Fruit fly (Drosophila melanogaster) whole organism, embryonic: ENCODE measurements around the gene siz.

ENCODE experiments used
- Aef1 ChIP-seq: fragments of 200-800 bp; sonication (Bioruptor generic); IDR thresholded peaks from 3 replicates; pipeline ENCODE4 v1.3.6; 2022; ENCODE audit warnings: missing biosample characterization, missing genetic modification characterization
- Blimp-1 ChIP-seq: fragments of 200-800 bp; sonication (Bioruptor generic); optimal IDR thresholded peaks from 3 replicates; lab custom pipeline; 2018; ENCODE audit warnings: missing biosample characterization, missing genetic modification characterization, mild to moderate bottlenecking, moderate library complexity, missing genetic modification reagents
- BtbVII ChIP-seq: fragments of 200-800 bp; sonication (Bioruptor generic); optimal IDR thresholded peaks from 3 replicates; lab custom pipeline; 2017; ENCODE audit warnings: missing biosample characterization, mild to moderate bottlenecking, missing genetic modification characterization
- CG10274 ChIP-seq: fragments of 200-800 bp; sonication (Bioruptor generic); optimal IDR thresholded peaks from 3 replicates; lab custom pipeline; 2017; ENCODE audit warnings: missing biosample characterization, mild to moderate bottlenecking, missing genetic modification characterization
- CG10543 ChIP-seq: fragments of 200-800 bp; sonication (Bioruptor generic); optimal IDR thresholded peaks from 3 replicates; lab custom pipeline; 2017; ENCODE audit warnings: missing biosample characterization, mild to moderate bottlenecking, missing genetic modification characterization, moderate library complexity
- CG11723 ChIP-seq: fragments of 200-800 bp; sonication (Bioruptor generic); optimal IDR thresholded peaks from 2 replicates; lab custom pipeline; 2017; ENCODE audit warnings: missing biosample characterization, mild to moderate bottlenecking, missing genetic modification characterization
- CG12391 ChIP-seq: fragments of 200-800 bp; sonication (Bioruptor generic); optimal IDR thresholded peaks from 3 replicates; lab custom pipeline; 2018; ENCODE audit warnings: missing biosample characterization, mild to moderate bottlenecking, missing genetic modification characterization, moderate library complexity
- CG13296 ChIP-seq: fragments of 200-800 bp; sonication (Bioruptor generic); optimal IDR thresholded peaks from 3 replicates; lab custom pipeline; 2018; ENCODE audit warnings: missing biosample characterization, mild to moderate bottlenecking, missing genetic modification characterization
- CG13624 ChIP-seq: fragments of 200-800 bp; sonication (Bioruptor generic); optimal IDR thresholded peaks from 2 replicates; lab custom pipeline; 2016; ENCODE audit warnings: missing biosample characterization, missing genetic modification characterization
- CG15601 ChIP-seq: fragments of 200-800 bp; sonication (Bioruptor generic); optimal IDR thresholded peaks from 3 replicates; lab custom pipeline; 2019; ENCODE audit warnings: missing biosample characterization, mild to moderate bottlenecking, missing genetic modification characterization, moderate library complexity
- CG16815 ChIP-seq: fragments of 200-800 bp; sonication (Bioruptor generic); optimal IDR thresholded peaks from 3 replicates; lab custom pipeline; 2017; ENCODE audit warnings: missing biosample characterization, mild to moderate bottlenecking, missing genetic modification characterization
- CG17802 ChIP-seq: fragments of 200-800 bp; sonication (Bioruptor generic); optimal IDR thresholded peaks from 2 replicates; lab custom pipeline; 2018; ENCODE audit warnings: missing biosample characterization, mild to moderate bottlenecking, missing genetic modification characterization, moderate library complexity
- CG18262 ChIP-seq: fragments of 200-800 bp; optimal IDR thresholded peaks from 3 replicates; lab custom pipeline; 2019; ENCODE audit warnings: missing biosample characterization, mild to moderate bottlenecking, missing genetic modification characterization, moderate library complexity
- CG2875 ChIP-seq: fragments of 200-800 bp; sonication (Bioruptor generic); optimal IDR thresholded peaks from 2 replicates; lab custom pipeline; 2017; ENCODE audit warnings: missing biosample characterization, mild to moderate bottlenecking, missing genetic modification characterization, missing genetic modification reagents
- CG2889 ChIP-seq: fragments of 200-800 bp; sonication (Bioruptor generic); IDR thresholded peaks from 3 replicates; pipeline ENCODE4 v1.3.6; 2022; ENCODE audit warnings: missing biosample characterization, missing genetic modification characterization
- CG30020 ChIP-seq: fragments of 200-800 bp; optimal IDR thresholded peaks from 2 replicates; lab custom pipeline; 2019; ENCODE audit warnings: missing biosample characterization, mild to moderate bottlenecking, missing genetic modification characterization, moderate library complexity
- CG4730 ChIP-seq: fragments of 200-800 bp; sonication (Bioruptor generic); IDR thresholded peaks from 2 replicates; pipeline ENCODE4 v1.3.6; 2022; ENCODE audit warnings: missing biosample characterization, missing genetic modification characterization
- CG5953 ChIP-seq: fragments of 200-800 bp; sonication (Bioruptor generic); IDR thresholded peaks from 2 replicates; pipeline ENCODE4 v1.3.6; 2022; ENCODE audit warnings: missing biosample characterization, missing genetic modification characterization
- CG7745 ChIP-seq: fragments of 200-800 bp; sonication (Bioruptor generic); optimal IDR thresholded peaks from 2 replicates; lab custom pipeline; 2018; ENCODE audit warnings: missing biosample characterization, mild to moderate bottlenecking, missing genetic modification characterization, moderate library complexity
- CG8478 ChIP-seq: fragments of >200 bp; optimal IDR thresholded peaks from 2 replicates; lab custom pipeline; 2018
- CG9609 ChIP-seq: fragments of 200-800 bp; sonication (Bioruptor generic); optimal IDR thresholded peaks from 3 replicates; lab custom pipeline; 2016; ENCODE audit warnings: missing biosample characterization, missing genetic modification characterization
- CTCF ChIP-seq: fragments of 200-800 bp; sonication (Bioruptor generic); optimal IDR thresholded peaks from 2 replicates; lab custom pipeline; 2017; ENCODE audit warnings: missing biosample characterization, mild to moderate bottlenecking, missing genetic modification characterization, moderate library complexity
- E2f2 ChIP-seq: fragments of 200-800 bp; sonication (Bioruptor generic); IDR thresholded peaks from 2 replicates; pipeline ENCODE4 v1.3.6; 2022; ENCODE audit warnings: missing biosample characterization, missing genetic modification characterization
- Ets97D ChIP-seq: fragments of 200-800 bp; sonication (Bioruptor generic); optimal IDR thresholded peaks from 3 replicates; lab custom pipeline; 2016; ENCODE audit warnings: missing biosample characterization, missing genetic modification characterization
- Fer3 ChIP-seq: fragments of 200-800 bp; sonication (Bioruptor generic); optimal IDR thresholded peaks from 2 replicates; lab custom pipeline; 2018; ENCODE audit warnings: missing biosample characterization, mild to moderate bottlenecking, missing genetic modification characterization, moderate library complexity
- HHEX ChIP-seq: fragments of 200-800 bp; sonication (Bioruptor generic); optimal IDR thresholded peaks from 3 replicates; lab custom pipeline; 2017; ENCODE audit warnings: missing biosample characterization, mild to moderate bottlenecking, missing genetic modification characterization, missing genetic modification reagents
- HLHmδ ChIP-seq: fragments of 200-800 bp; sonication (Bioruptor generic); optimal IDR thresholded peaks from 2 replicates; lab custom pipeline; 2018; ENCODE audit warnings: missing biosample characterization, mild to moderate bottlenecking, missing genetic modification characterization, moderate library complexity
- Hr39 ChIP-seq: fragments of >200 bp; optimal IDR thresholded peaks from 2 replicates; lab custom pipeline; 2017
- Lpt ChIP-seq: fragments of >200 bp; optimal IDR thresholded peaks from 2 replicates; lab custom pipeline; 2018; ENCODE audit warnings: missing biosample characterization, missing genetic modification characterization
- MESR4 ChIP-seq: fragments of 200-800 bp; sonication (Bioruptor generic); optimal IDR thresholded peaks from 2 replicates; lab custom pipeline; 2018; ENCODE audit warnings: missing biosample characterization, mild to moderate bottlenecking, missing genetic modification characterization, moderate library complexity
- Max ChIP-seq: fragments of 200-800 bp; sonication (Bioruptor generic); optimal IDR thresholded peaks from 2 replicates; lab custom pipeline; 2016; ENCODE audit warnings: missing biosample characterization, mild to moderate bottlenecking, missing genetic modification characterization
- Oli ChIP-seq: fragments of 200-800 bp; sonication (Bioruptor generic); optimal IDR thresholded peaks from 2 replicates; lab custom pipeline; 2018; ENCODE audit warnings: missing biosample characterization, mild to moderate bottlenecking, missing genetic modification characterization, moderate library complexity
- Rx ChIP-seq: fragments of 200-800 bp; sonication (Bioruptor generic); IDR thresholded peaks from 2 replicates; pipeline ENCODE4 v1.3.6; 2022; ENCODE audit warnings: missing biosample characterization, missing genetic modification characterization
- Sry-β ChIP-seq: fragments of 200-800 bp; sonication (Bioruptor generic); optimal IDR thresholded peaks from 2 replicates; lab custom pipeline; 2018; ENCODE audit warnings: missing biosample characterization, mild to moderate bottlenecking, missing genetic modification characterization, moderate library complexity
- Usf ChIP-seq: fragments of 200-800 bp; sonication (Bioruptor generic); optimal IDR thresholded peaks from 2 replicates; lab custom pipeline; 2017; ENCODE audit warnings: missing genotype, missing biosample characterization, missing genetic modification characterization
- ara ChIP-seq: fragments of 200-800 bp; sonication (Bioruptor generic); IDR thresholded peaks from 2 replicates; pipeline ENCODE4 v1.3.6; 2022; ENCODE audit warnings: missing biosample characterization, missing genetic modification characterization
- dysf ChIP-seq: fragments of 200-800 bp; sonication (Bioruptor generic); IDR thresholded peaks from 3 replicates; pipeline ENCODE4 v1.3.6; 2022; ENCODE audit warnings: missing biosample characterization, missing genetic modification characterization
- ewg ChIP-seq: fragments of 200-800 bp; sonication (Bioruptor generic); optimal IDR thresholded peaks from 3 replicates; lab custom pipeline; 2017; ENCODE audit warnings: mild to moderate bottlenecking, missing biosample characterization, missing genetic modification reagents, missing genetic modification characterization
- gce ChIP-seq: fragments of 200-800 bp; sonication (Bioruptor generic); IDR thresholded peaks from 3 replicates; pipeline ENCODE4 v1.3.6; 2022; ENCODE audit warnings: missing biosample characterization, missing genetic modification characterization
- gcm ChIP-seq: fragments of 200-800 bp; sonication (Bioruptor generic); optimal IDR thresholded peaks from 2 replicates; lab custom pipeline; 2019; ENCODE audit warnings: missing biosample characterization, mild to moderate bottlenecking, missing genetic modification characterization, moderate library complexity
- gfzf ChIP-seq: fragments of 200-800 bp; sonication (Bioruptor generic); optimal IDR thresholded peaks from 2 replicates; lab custom pipeline; 2016; ENCODE audit warnings: missing biosample characterization, mild to moderate bottlenecking, missing genetic modification characterization, moderate library complexity
- grau ChIP-seq: fragments of 200-800 bp; optimal IDR thresholded peaks from 3 replicates; lab custom pipeline; 2019; ENCODE audit warnings: missing biosample characterization, mild to moderate bottlenecking, missing genetic modification characterization, moderate library complexity
- insv ChIP-seq, 2 experiments: fragments of 200-800 bp; sonication (Bioruptor generic); optimal IDR thresholded peaks; 3 replicates each; lab custom pipeline; 2016 to 2018; ENCODE audit warnings: missing biosample characterization in 2 of 2, missing genetic modification characterization in 2 of 2
- jigr1 ChIP-seq: fragments of 200-800 bp; sonication (Bioruptor generic); IDR thresholded peaks from 3 replicates; pipeline ENCODE4 v1.3.6; 2022; ENCODE audit warnings: missing biosample characterization, missing genetic modification characterization
- kni ChIP-seq: fragments of 200-800 bp; sonication (Bioruptor generic); optimal IDR thresholded peaks from 3 replicates; lab custom pipeline; 2017; ENCODE audit warnings: mild to moderate bottlenecking, missing biosample characterization, missing genetic modification reagents, missing genetic modification characterization
- mam ChIP-seq: fragments of 200-800 bp; sonication (Bioruptor generic); optimal IDR thresholded peaks from 3 replicates; lab custom pipeline; 2016; ENCODE audit warnings: missing biosample characterization, missing genetic modification characterization
- odd ChIP-seq: fragments of 200-800 bp; sonication (Bioruptor generic); optimal IDR thresholded peaks from 2 replicates; lab custom pipeline; 2017; ENCODE audit warnings: missing biosample characterization, mild to moderate bottlenecking, missing genetic modification characterization
- ranshi ChIP-seq: fragments of 200-800 bp; sonication (Bioruptor generic); IDR thresholded peaks from 2 replicates; pipeline ENCODE4 v1.3.6; 2022; ENCODE audit warnings: missing biosample characterization, missing genetic modification characterization
- tgo ChIP-seq: fragments of 200-800 bp; sonication (Bioruptor generic); IDR thresholded peaks from 3 replicates; pipeline ENCODE4 v1.3.6; 2022; ENCODE audit warnings: missing biosample characterization, missing genetic modification characterization
- tup ChIP-seq: fragments of 200-800 bp; sonication (Bioruptor generic); optimal IDR thresholded peaks from 2 replicates; lab custom pipeline; 2016; ENCODE audit warnings: missing biosample characterization, mild to moderate bottlenecking, missing genetic modification characterization, moderate library complexity
- wek ChIP-seq: fragments of 200-800 bp; sonication (Bioruptor generic); optimal IDR thresholded peaks from 3 replicates; lab custom pipeline; 2018; ENCODE audit warnings: missing biosample characterization, mild to moderate bottlenecking, missing genetic modification characterization, moderate library complexity
- yki ChIP-seq: fragments of >200 bp; optimal IDR thresholded peaks from 3 replicates; lab custom pipeline; 2018

Gene siz

DNA sequence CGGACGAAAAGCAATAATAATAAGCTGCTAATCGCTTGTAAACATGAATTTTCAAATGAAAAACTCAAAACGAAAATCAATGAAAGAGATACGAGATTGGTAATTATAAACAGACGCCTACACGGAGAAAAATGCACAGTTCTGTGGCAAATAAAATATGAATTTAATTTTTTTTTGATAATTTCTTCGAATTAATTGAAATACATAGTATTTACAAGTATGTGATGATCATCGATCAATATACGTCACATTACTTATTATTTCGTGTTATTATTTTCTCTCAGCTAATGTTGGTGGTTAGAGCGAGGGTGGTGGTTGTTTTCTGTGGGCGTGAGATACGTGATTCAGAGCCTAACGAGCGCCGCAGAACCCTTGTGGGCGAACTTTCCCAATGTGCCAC, 19.4 kb downstream of the siz start (continued):
- TF ChIP-seq Rx = peak; percentile 48
- TF ChIP-seq Aef1 = peak; percentile 63; the same call in 2 of the 3 replicates
- TF ChIP-seq CG18262 (tag; lab: Kevin White, UChicago) = peak; percentile 78
- peak; percentile 60 for TF ChIP-seq CG15601 (tag; lab: Kevin White, UChicago)
- TF ChIP-seq HHEX (GFP tag; lab: Kevin White, UChicago) = peak; percentile 59
- TF ChIP-seq tup (GFP tag; lab: Kevin White, UChicago) = peak; percentile 33
- TF ChIP-seq ranshi (GFP tag; lab: Robert Waterston, UW) = peak; percentile 71
- no peak for TF ChIP-seq insv (GFP tag; optimal IDR thresholded peaks at IDR 0.05; lab: Kevin White, UChicago)
- TF ChIP-seq ewg (GFP tag; lab: Kevin White, UChicago) = peak; percentile 58
- TF ChIP-seq CG10274 (GFP tag; lab: Kevin White, UChicago) = no peak
- TF ChIP-seq CG13624 = peak; percentile 68
- peak; percentile 65 for TF ChIP-seq Max (GFP tag; lab: Kevin White, UChicago)
- peak; percentile 71 for TF ChIP-seq Fer3 (tag; lab: Kevin White, UChicago)
- peak; percentile 56 for TF ChIP-seq CG2875 (GFP tag; lab: Kevin White, UChicago)
- peak; percentile 4 for TF ChIP-seq CG13296 (GFP tag; lab: Kevin White, UChicago)
- TF ChIP-seq gfzf (GFP tag; lab: Kevin White, UChicago) = no peak
- no peak for TF ChIP-seq yki
- TF ChIP-seq CG12391 (tag; lab: Kevin White, UChicago) = peak; percentile 83
- TF ChIP-seq CG30020 (tag; lab: Kevin White, UChicago) = no peak
- TF ChIP-seq MESR4 (GFP tag; lab: Kevin White, UChicago) = no peak
- no peak for TF ChIP-seq Sry-β (GFP tag; lab: Kevin White, UChicago)
- TF ChIP-seq gce (GFP tag; lab: Robert Waterston, UW) = peak; percentile 79; the same call in 1 of the 3 replicates
- TF ChIP-seq tgo (GFP tag; lab: Robert Waterston, UW) = peak; percentile 64; the same call in 2 of the 3 replicates
- peak; percentile 11 for TF ChIP-seq CG7745
- peak; percentile 54 for TF ChIP-seq CG9609 (GFP tag; lab: Kevin White, UChicago)
- TF ChIP-seq CG2889 (GFP tag; lab: Robert Waterston, UW) = no peak
- peak; percentile 17 for TF ChIP-seq CG16815
- TF ChIP-seq kni (GFP tag; lab: Kevin White, UChicago) = no peak
- 0 out of 3 replicates have a peak, but pooled peaks have one; percentile 48 for TF ChIP-seq jigr1 (GFP tag; lab: Robert Waterston, UW)
- TF ChIP-seq Ets97D = no peak
- peak; percentile 53 for TF ChIP-seq E2f2
- peak; percentile 54 for TF ChIP-seq CTCF (GFP tag; lab: Kevin White, UChicago)
- no peak for TF ChIP-seq CG8478 (lab: Kevin White, UChicago)
- TF ChIP-seq mam (GFP tag; lab: Kevin White, UChicago) = peak; percentile 49
- no peak for TF ChIP-seq Hr39 (lab: Kevin White, UChicago)
- no peak for TF ChIP-seq Lpt (GFP tag; lab: Kevin White, UChicago)
- TF ChIP-seq Usf (GFP tag; lab: Kevin White, UChicago) = no peak
- peak; percentile 62 for TF ChIP-seq CG11723
- peak; percentile 27 for TF ChIP-seq odd
- TF ChIP-seq BtbVII (GFP tag; lab: Kevin White, UChicago) = peak; percentile 63
- TF ChIP-seq HLHmδ = no peak
- TF ChIP-seq ara (GFP tag; lab: Robert Waterston, UW) = peak; percentile 67
- peak; percentile 30 for TF ChIP-seq CG17802 (tag; lab: Kevin White, UChicago)
- peak; percentile 41; the same call in 1 of the 2 replicates for TF ChIP-seq CG4730
- peak; percentile 67 for TF ChIP-seq CG5953 (GFP tag; lab: Robert Waterston, UW)
- peak; percentile 66 for TF ChIP-seq CG10543 (GFP tag; lab: Kevin White, UChicago)
- TF ChIP-seq Oli (tag; lab: Kevin White, UChicago) = peak; percentile 80
- TF ChIP-seq grau = peak; percentile 74
- peak; percentile 79 for TF ChIP-seq gcm (GFP tag; lab: Kevin White, UChicago)
- TF ChIP-seq wek (GFP tag; lab: Kevin White, UChicago) = no peak
- peak; percentile 72 for TF ChIP-seq dysf (GFP tag; lab: Robert Waterston, UW)
- TF ChIP-seq Blimp-1 (GFP tag; lab: Kevin White, UChicago) = no peak
